Worm (Caenorhabditis elegans): ENCODE results near the gene col-121.

The col-121 gene

DNA sequence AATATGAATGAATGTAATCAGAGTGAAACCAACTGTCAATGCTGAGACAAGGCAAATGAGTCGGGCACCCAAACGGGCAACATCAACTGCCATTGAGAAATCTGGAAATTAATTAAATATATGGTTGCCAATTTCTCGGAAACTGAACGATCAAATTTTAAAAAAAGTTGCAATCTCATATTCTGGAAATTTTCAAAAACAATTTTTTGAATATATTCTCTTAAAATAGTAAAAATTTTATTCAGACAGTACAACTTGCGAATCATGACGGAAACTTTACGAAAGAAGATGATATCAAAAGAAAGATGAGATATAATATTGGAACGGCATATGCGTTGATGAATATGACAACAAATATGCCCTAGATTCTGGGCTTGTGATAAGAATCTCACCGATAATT, at the start of gene col-121:
Gene col-121, minus strand, starts transcription at position 101 of the 400 bp plus-strand sequence.
- TF ChIP-seq nhr-43 (tag; optimal IDR thresholded peaks at IDR 0.05; ENCODE audit: poor library complexity, severe bottlenecking) (no peak), elt-2 (tag; optimal IDR thresholded peaks at IDR 0.05) (no peak), nhr-23 (tag; optimal IDR thresholded peaks at IDR 0.05) (no peak), elt-3 (tag; optimal IDR thresholded peaks at IDR 0.05) (no peak), nhr-12 (tag; optimal IDR thresholded peaks at IDR 0.05) (no peak), nhr-237 (tag; optimal IDR thresholded peaks at IDR 0.05) (no peak), lin-15B (tag; optimal IDR thresholded peaks at IDR 0.05) (no peak), mml-1 (tag; optimal IDR thresholded peaks at IDR 0.05) (no peak)

DNA sequence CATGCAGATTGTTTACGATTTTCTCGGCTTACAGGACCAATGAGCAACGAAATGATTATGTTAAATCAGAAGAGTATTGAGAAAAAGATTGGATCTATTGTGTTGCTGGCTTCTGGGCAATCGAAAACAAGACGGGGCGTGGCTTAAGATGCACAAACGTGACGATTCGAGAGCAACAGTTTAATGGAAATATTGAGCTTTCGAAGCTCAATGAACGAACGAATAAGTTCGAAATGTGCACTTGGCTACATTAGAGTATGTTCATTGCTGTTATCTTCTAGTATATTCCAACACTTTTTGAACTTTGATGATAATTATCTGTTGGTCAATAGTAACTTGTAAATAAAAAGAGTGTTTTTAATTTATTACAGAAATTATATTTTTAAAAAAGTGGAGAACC, 49.4 kb upstream of the col-121 start, which contains the start of gene hsp-12.3:
Gene hsp-12.3, minus strand, starts transcription at position 101 of the 400 bp plus-strand sequence.
- TF ChIP-seq nhr-25 (tag; optimal IDR thresholded peaks at IDR 0.05), result no peak
- TF ChIP-seq daf-12 (tag; optimal IDR thresholded peaks at IDR 0.05), result no peak
- no peak for TF ChIP-seq lin-15B (tag; optimal IDR thresholded peaks at IDR 0.05)
- TF ChIP-seq sea-2 (GFP tag; optimal IDR thresholded peaks at IDR 0.05), result no peak
- TF ChIP-seq egl-27 (tag; optimal IDR thresholded peaks at IDR 0.05), result no peak
- TF ChIP-seq mdl-1 (tag; optimal IDR thresholded peaks at IDR 0.05), result no peak
- TF ChIP-seq pha-4 (tag; optimal IDR thresholded peaks at IDR 0.05), result no peak
- no peak for TF ChIP-seq elt-1 (tag; optimal IDR thresholded peaks at IDR 0.05)
- no peak for TF ChIP-seq ztf-11 (tag; optimal IDR thresholded peaks at IDR 0.05)
- no peak for TF ChIP-seq fkh-2 (tag; optimal IDR thresholded peaks at IDR 0.05)
- TF ChIP-seq ama-1 (optimal IDR thresholded peaks at IDR 0.05), result no peak
- TF ChIP-seq fos-1 (tag; optimal IDR thresholded peaks at IDR 0.05), result no peak
- no peak for TF ChIP-seq ceh-16 (tag; optimal IDR thresholded peaks at IDR 0.05)
- no peak for TF ChIP-seq R02D3.7 (tag; optimal IDR thresholded peaks at IDR 0.05)
- TF ChIP-seq ztf-4 (tag; optimal IDR thresholded peaks at IDR 0.05), result no peak
- no peak for TF ChIP-seq lsy-12 (tag; optimal IDR thresholded peaks at IDR 0.05)

DNA sequence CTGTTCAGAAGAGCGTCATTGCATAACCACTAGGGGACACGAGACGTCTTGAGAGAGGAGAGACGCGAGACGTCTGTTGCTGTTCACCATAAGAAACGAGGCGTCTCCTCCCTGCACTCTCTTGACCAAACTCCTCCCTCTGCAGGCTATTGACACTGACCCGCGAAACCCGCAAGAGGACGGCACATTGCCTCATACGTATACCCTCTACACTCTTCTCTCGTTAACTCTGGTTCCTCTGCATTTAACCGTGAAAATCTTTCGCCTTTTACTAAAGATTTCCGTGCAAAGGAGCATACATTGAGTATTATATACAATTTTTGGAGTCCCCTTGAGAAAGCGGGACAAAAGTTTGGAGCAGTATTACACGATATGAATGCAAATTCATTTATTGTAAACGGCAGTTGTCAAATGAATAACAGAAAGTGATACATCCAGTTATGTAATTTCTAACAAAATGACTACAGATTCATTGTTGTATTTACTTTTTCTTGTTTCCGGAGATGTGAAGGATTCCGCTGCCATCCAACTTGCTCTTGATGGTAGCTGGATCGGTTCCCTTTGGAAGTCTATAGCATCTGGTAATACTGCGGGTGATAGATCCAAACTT, 48.5 kb upstream of the col-121 start:
- TF ChIP-seq tbx-2 (tag; optimal IDR thresholded peaks at IDR 0.05), result peak; percentile 78
- TF ChIP-seq nhr-76 (tag; optimal IDR thresholded peaks at IDR 0.05), result peak; percentile 86
- TF ChIP-seq sea-2 (GFP tag; optimal IDR thresholded peaks at IDR 0.05), result no peak
- TF ChIP-seq nhr-67 (tag; optimal IDR thresholded peaks at IDR 0.05), result no peak
- peak; percentile 89 for TF ChIP-seq nhr-43 (tag; optimal IDR thresholded peaks at IDR 0.05; ENCODE audit: poor library complexity, severe bottlenecking)
- TF ChIP-seq skn-1 (tag; optimal IDR thresholded peaks at IDR 0.05), result peak; percentile 54
- peak; percentile 65 for TF ChIP-seq egl-5 (tag; optimal IDR thresholded peaks at IDR 0.05)
- no peak for TF ChIP-seq zag-1 (tag; optimal IDR thresholded peaks at IDR 0.05)
- peak; percentile 68 for TF ChIP-seq aly-2 (tag; optimal IDR thresholded peaks at IDR 0.05)
- TF ChIP-seq nhr-23 (tag; optimal IDR thresholded peaks at IDR 0.05), result peak; percentile 91
- TF ChIP-seq ceh-9 (tag; optimal IDR thresholded peaks at IDR 0.05), result no peak
- peak; percentile 63 for TF ChIP-seq mdl-1 (tag; optimal IDR thresholded peaks at IDR 0.05)
- peak; percentile 45 for TF ChIP-seq unc-62 (GFP tag; optimal IDR thresholded peaks at IDR 0.05)
- peak; percentile 82 for TF ChIP-seq egl-27 (tag; optimal IDR thresholded peaks at IDR 0.05)
- no peak for TF ChIP-seq unc-39 (tag; optimal IDR thresholded peaks at IDR 0.05)
- no peak for TF ChIP-seq ztf-11 (tag; optimal IDR thresholded peaks at IDR 0.05)
- peak in 2 of 3 experiments; percentile 6 to 64 for TF ChIP-seq elt-3 (tag; optimal IDR thresholded peaks at IDR 0.05)
- peak; percentile 98 for TF ChIP-seq pha-4 (tag; optimal IDR thresholded peaks at IDR 0.05)
- TF ChIP-seq lin-39 (tag; optimal IDR thresholded peaks at IDR 0.05), result peak; percentile 93
- no peak for TF ChIP-seq eor-1 (tag; optimal IDR thresholded peaks at IDR 0.05)
- TF ChIP-seq elt-2 (tag; optimal IDR thresholded peaks at IDR 0.05), result peak; percentile 83
- TF ChIP-seq ceh-82 (tag; optimal IDR thresholded peaks at IDR 0.05), result peak; percentile 81
- peak; percentile 80 for TF ChIP-seq ztf-4 (tag; optimal IDR thresholded peaks at IDR 0.05)
- no peak for TF ChIP-seq daf-12 (tag; optimal IDR thresholded peaks at IDR 0.05)
- TF ChIP-seq nhr-77 (tag; optimal IDR thresholded peaks at IDR 0.05), result peak; percentile 84
- TF ChIP-seq ceh-16 (tag; optimal IDR thresholded peaks at IDR 0.05), result peak; percentile 52
- no peak for TF ChIP-seq mml-1 (tag; optimal IDR thresholded peaks at IDR 0.05)
- TF ChIP-seq nhr-28 (tag; optimal IDR thresholded peaks at IDR 0.05), result peak; percentile 2
- peak; percentile 52 for TF ChIP-seq elt-1 (tag; optimal IDR thresholded peaks at IDR 0.05)
- TF ChIP-seq nhr-12 (tag; optimal IDR thresholded peaks at IDR 0.05), result no peak
- TF ChIP-seq snpc-4 (tag; optimal IDR thresholded peaks at IDR 0.05), result peak; percentile 100
- TF ChIP-seq pqm-1 (tag; optimal IDR thresholded peaks at IDR 0.05), result peak; percentile 93
- peak; percentile 91 for TF ChIP-seq jun-1 (tag; optimal IDR thresholded peaks at IDR 0.05)
- peak; percentile 46 for TF ChIP-seq fkh-10 (GFP tag; optimal IDR thresholded peaks at IDR 0.05)
- peak; percentile 83 for TF ChIP-seq fos-1 (tag; optimal IDR thresholded peaks at IDR 0.05)
- peak; percentile 76 for TF ChIP-seq R02D3.7 (tag; optimal IDR thresholded peaks at IDR 0.05)
- TF ChIP-seq ama-1 (optimal IDR thresholded peaks at IDR 0.05), result peak; percentile 98
- TF ChIP-seq lin-15B (tag; optimal IDR thresholded peaks at IDR 0.05), result peak; percentile 88
- peak; percentile 94 for TF ChIP-seq nfya-1 (tag; optimal IDR thresholded peaks at IDR 0.05; ENCODE audit: insufficient read depth)
- peak; percentile 95 for TF ChIP-seq hmg-11 (tag; optimal IDR thresholded peaks at IDR 0.05)
- peak; percentile 83 for TF ChIP-seq ceh-28 (tag; optimal IDR thresholded peaks at IDR 0.05)
- no peak for TF ChIP-seq nhr-237 (tag; optimal IDR thresholded peaks at IDR 0.05)
- TF ChIP-seq fkh-2 (tag; optimal IDR thresholded peaks at IDR 0.05), result peak; percentile 66
- peak; percentile 9 for TF ChIP-seq nhr-11 (tag; optimal IDR thresholded peaks at IDR 0.05)
